Worm (Caenorhabditis elegans) whole organism, midembryonic: ENCODE data around the gene C50F4.1.

Experiments
- cog-1 ChIP-seq: sonication (generic microtip); optimal IDR thresholded peaks from 2 replicates; lab custom pipeline; 2016; ENCODE audit warnings: missing genetic modification characterization, missing compliant biosample characterization
- flt-1 ChIP-seq: fragments of 200-800 bp; sonication (Bioruptor generic); IDR thresholded peaks from 2 replicates; pipeline ENCODE4 v1.3.6; 2022; ENCODE audit warnings: missing genetic modification characterization, missing compliant biosample characterization
- klf-2 ChIP-seq: fragments of 200-800 bp; sonication (Bioruptor generic); conservative IDR thresholded peaks from 2 replicates; pipeline ENCODE4 v1.3.6; 2022; ENCODE audit warnings: missing genetic modification reagents, missing genetic modification characterization, missing compliant biosample characterization
- med-1 ChIP-seq: sonication (generic microtip); optimal IDR thresholded peaks from 2 replicates; lab custom pipeline; 2017; ENCODE audit warnings: missing genetic modification characterization, mild to moderate bottlenecking, missing compliant biosample characterization, antibody characterized with exemption, missing genetic modification reagents; ENCODE audit not compliant: insufficient read depth
- ref-1 ChIP-seq: fragments of 200-800 bp; sonication (Bioruptor generic); conservative IDR thresholded peaks from 2 replicates; pipeline ENCODE4 v1.3.6; 2022; ENCODE audit warnings: missing genetic modification reagents, missing genetic modification characterization, missing compliant biosample characterization
- ztf-23 ChIP-seq: fragments of 200-800 bp; sonication (Bioruptor generic); IDR thresholded peaks from 2 replicates; pipeline ENCODE4 v1.3.6; 2022; ENCODE audit warnings: missing genetic modification reagents, missing genetic modification characterization, missing compliant biosample characterization

- TF ChIP-seq flt-1 (GFP tag; lab: Robert Waterston, UW) (no peak), cog-1 (tag; lab: Kevin White, UChicago) (no peak), ref-1 (no peak), med-1 (GFP tag; lab: Kevin White, UChicago) (no peak), klf-2 (GFP tag; lab: Robert Waterston, UW) (no peak), ztf-23 (GFP tag; lab: Robert Waterston, UW) (no peak)
Measured at ce11 chrV:9550313-9550712, 23.7 kb downstream of the C50F4.1 start, which contains the start of gene ehbp-1.
